Worm (Caenorhabditis elegans): ENCODE data around the gene jmjd-3.2.

The jmjd-3.2 gene

ce11 chrX:14447910-14448309, at the start of gene jmjd-3.2:
Gene jmjd-3.2 (plus strand): TSS chrX:14448210.
- TF ChIP-seq him-1 (tag; optimal IDR thresholded peaks at IDR 0.05) (no peak), W03F9.2 (tag; optimal IDR thresholded peaks at IDR 0.05) (no peak), dao-5 (tag; optimal IDR thresholded peaks at IDR 0.05) (no peak)

- no peak for TF ChIP-seq dao-5 (tag; optimal IDR thresholded peaks at IDR 0.05)
- no peak for TF ChIP-seq him-1 (tag; optimal IDR thresholded peaks at IDR 0.05)
- TF ChIP-seq W03F9.2 (tag; optimal IDR thresholded peaks at IDR 0.05), result no peak
Observed at ce11 chrX:14399035-14399434, 49.0 kb upstream of the jmjd-3.2 start.

ce11 chrX:14401230-14401629, 46.8 kb upstream of the jmjd-3.2 start:
- TF ChIP-seq him-1 (tag; optimal IDR thresholded peaks at IDR 0.05) (no peak), W03F9.2 (tag; optimal IDR thresholded peaks at IDR 0.05) (no peak), dao-5 (tag; optimal IDR thresholded peaks at IDR 0.05) (no peak)

- TF ChIP-seq dao-5 (tag; optimal IDR thresholded peaks at IDR 0.05) (no peak), W03F9.2 (tag; optimal IDR thresholded peaks at IDR 0.05) (no peak), him-1 (tag; optimal IDR thresholded peaks at IDR 0.05) (no peak)
Observed at ce11 chrX:14405817-14406216, 42.2 kb upstream of the jmjd-3.2 start, which contains the start of gene frpr-17. Gene frpr-17 (plus strand): TSS chrX:14406117.

- TF ChIP-seq him-1 (tag; optimal IDR thresholded peaks at IDR 0.05), result no peak
- no peak for TF ChIP-seq W03F9.2 (tag; optimal IDR thresholded peaks at IDR 0.05)
- no peak for TF ChIP-seq dao-5 (tag; optimal IDR thresholded peaks at IDR 0.05)
Observed at ce11 chrX:14412774-14413173, 35.2 kb upstream of the jmjd-3.2 start, which contains the start of gene fbxa-179. Gene fbxa-179 (minus strand): TSS chrX:14412874.

ce11 chrX:14415641-14416040, 32.4 kb upstream of the jmjd-3.2 start, which contains the start of gene F23D12.10:
Gene F23D12.10 (minus strand): TSS chrX:14415741.
- TF ChIP-seq him-1 (tag; optimal IDR thresholded peaks at IDR 0.05) (no peak), dao-5 (tag; optimal IDR thresholded peaks at IDR 0.05) (no peak), W03F9.2 (tag; optimal IDR thresholded peaks at IDR 0.05) (no peak)

ce11 chrX:14421529-14421982, 26.5 kb upstream of the jmjd-3.2 start, which contains the start of gene F23D12.2:
Gene F23D12.2 (minus strand): TSS chrX:14421579.
- TF ChIP-seq dao-5 (tag; optimal IDR thresholded peaks at IDR 0.05) (no peak), W03F9.2 (tag; optimal IDR thresholded peaks at IDR 0.05) (no peak), him-1 (tag; optimal IDR thresholded peaks at IDR 0.05) (no peak)

ce11 chrX:14423105-14423504, 24.9 kb upstream of the jmjd-3.2 start, which contains the start of gene fipr-3:
Gene fipr-3 (plus strand): TSS chrX:14423405.
- TF ChIP-seq dao-5 (tag; optimal IDR thresholded peaks at IDR 0.05) (no peak), W03F9.2 (tag; optimal IDR thresholded peaks at IDR 0.05) (no peak), him-1 (tag; optimal IDR thresholded peaks at IDR 0.05) (no peak)

- TF ChIP-seq dao-5 (tag; optimal IDR thresholded peaks at IDR 0.05) (no peak), him-1 (tag; optimal IDR thresholded peaks at IDR 0.05) (no peak), W03F9.2 (tag; optimal IDR thresholded peaks at IDR 0.05) (no peak)
Observed at ce11 chrX:14424186-14424585, 23.8 kb upstream of the jmjd-3.2 start.

- TF ChIP-seq him-1 (tag; optimal IDR thresholded peaks at IDR 0.05) (no peak), dao-5 (tag; optimal IDR thresholded peaks at IDR 0.05) (no peak), W03F9.2 (tag; optimal IDR thresholded peaks at IDR 0.05) (no peak)
Observed at ce11 chrX:14424673-14425072, 23.3 kb upstream of the jmjd-3.2 start, which contains the start of gene F23D12.11. Gene F23D12.11 (minus strand): TSS chrX:14424751.

ce11 chrX:14428052-14428451, 20.0 kb upstream of the jmjd-3.2 start, which contains the start of gene F23D12.1:
Gene F23D12.1 (minus strand): TSS chrX:14428152.
- TF ChIP-seq dao-5 (tag; optimal IDR thresholded peaks at IDR 0.05) (no peak), W03F9.2 (tag; optimal IDR thresholded peaks at IDR 0.05) (no peak), him-1 (tag; optimal IDR thresholded peaks at IDR 0.05) (no peak)

- no peak for TF ChIP-seq him-1 (tag; optimal IDR thresholded peaks at IDR 0.05)
- TF ChIP-seq W03F9.2 (tag; optimal IDR thresholded peaks at IDR 0.05), result no peak
- TF ChIP-seq dao-5 (tag; optimal IDR thresholded peaks at IDR 0.05), result no peak
Observed at ce11 chrX:14430436-14430835, 17.6 kb upstream of the jmjd-3.2 start.

- TF ChIP-seq him-1 (tag; optimal IDR thresholded peaks at IDR 0.05), result no peak
- TF ChIP-seq dao-5 (tag; optimal IDR thresholded peaks at IDR 0.05), result no peak
- TF ChIP-seq W03F9.2 (tag; optimal IDR thresholded peaks at IDR 0.05), result no peak
Observed at ce11 chrX:14435648-14436155, 12.3 kb upstream of the jmjd-3.2 start.

ce11 chrX:14437806-14438205, 10.2 kb upstream of the jmjd-3.2 start:
- peak; percentile 12 for TF ChIP-seq W03F9.2 (tag; optimal IDR thresholded peaks at IDR 0.05)

ce11 chrX:14442321-14442720, 5.7 kb upstream of the jmjd-3.2 start, which contains the start of gene F23D12.3:
Gene F23D12.3 (plus strand): TSS chrX:14442621.
- no peak for TF ChIP-seq him-1 (tag; optimal IDR thresholded peaks at IDR 0.05)
- TF ChIP-seq W03F9.2 (tag; optimal IDR thresholded peaks at IDR 0.05), result no peak
- TF ChIP-seq dao-5 (tag; optimal IDR thresholded peaks at IDR 0.05), result no peak

Data from whole organism, L4/young adult.